Worm (Caenorhabditis elegans) whole organism, L1 larva: Measurements from ENCODE around the gene F27E5.3.

Source experiments
- C04F5.9 ChIP-seq: sonication (generic microtip); optimal IDR thresholded peaks from 2 replicates; lab custom pipeline; 2016; ENCODE audit warnings: missing genetic modification characterization, missing compliant biosample characterization
- F16B12.6 ChIP-seq: fragments of 150-350 bp; optimal IDR thresholded peaks from 2 replicates; lab custom pipeline; 2014; ENCODE audit warnings: missing biosample characterization, missing genetic modification characterization
- Y116A8C.19 ChIP-seq: sonication (generic microtip); optimal IDR thresholded peaks from 2 replicates; lab custom pipeline; 2016; ENCODE audit warnings: missing compliant biosample characterization, missing genetic modification characterization, borderline replicate concordance
- alr-1 ChIP-seq: fragments of 200-800 bp; sonication (Bioruptor generic); optimal IDR thresholded peaks from 2 replicates; lab custom pipeline; 2018; ENCODE audit warnings: borderline replicate concordance, mild to moderate bottlenecking, missing genetic modification characterization, missing compliant biosample characterization
- aly-2 ChIP-seq: fragments of 150-350 bp; optimal IDR thresholded peaks from 2 replicates; lab custom pipeline; 2014; ENCODE audit warnings: missing biosample characterization, missing genetic modification characterization
- ceh-63 ChIP-seq: fragments of 200-800 bp; sonication (Bioruptor generic); optimal IDR thresholded peaks from 2 replicates; lab custom pipeline; 2018; ENCODE audit warnings: mild to moderate bottlenecking, missing genetic modification characterization, missing compliant biosample characterization
- ceh-88 ChIP-seq: fragments of 200-800 bp; sonication (Bioruptor generic); IDR thresholded peaks from 2 replicates; pipeline ENCODE4 v1.3.6; 2022; ENCODE audit warnings: missing genetic modification characterization, missing compliant biosample characterization
- ceh-90 ChIP-seq: sonication (generic microtip); optimal IDR thresholded peaks from 2 replicates; lab custom pipeline; 2016; ENCODE audit warnings: missing genetic modification characterization, missing compliant biosample characterization
- ces-1 ChIP-seq: fragments of 150-350 bp; optimal IDR thresholded peaks from 2 replicates; lab custom pipeline; 2014; ENCODE audit warnings: missing biosample characterization, missing genetic modification reagents, missing genetic modification characterization
- dpl-1 ChIP-seq, 3 experiments: fragments of 150-350 bp in 2 of 3; sonication (generic microtip) in 1 of 3; optimal IDR thresholded peaks; 2 replicates each; lab custom pipeline; 2014 to 2017; ENCODE audit warnings: missing biosample characterization in 3 of 3, missing genetic modification characterization in 3 of 3, missing genetic modification reagents in 3 of 3
- efl-1 ChIP-seq, 4 experiments: fragments of 150-350 bp; optimal IDR thresholded peaks in 3 of 4; peaks in 1 of 4; 1 replicate in 1 of 4; 2 replicates in 3 of 4; lab custom pipeline; 2014; ENCODE audit warnings: missing biosample characterization in 2 of 4, missing genetic modification characterization in 2 of 4, missing genetic modification reagents in 2 of 4
- efl-3 ChIP-seq: fragments of 200-800 bp; sonication (Bioruptor generic); optimal IDR thresholded peaks from 2 replicates; lab custom pipeline; 2018; ENCODE audit warnings: mild to moderate bottlenecking, missing genetic modification characterization, missing compliant biosample characterization
- elt-2 ChIP-seq: sonication (generic microtip); optimal IDR thresholded peaks from 2 replicates; lab custom pipeline; 2016; ENCODE audit warnings: missing genetic modification characterization, mild to moderate bottlenecking, inconsistent platforms, missing compliant biosample characterization, missing genetic modification reagents
- elt-3 ChIP-seq, 6 experiments: fragments of 150-350 bp in 1 of 6; sonication (generic microtip); optimal IDR thresholded peaks; 2 replicates each; lab custom pipeline; 2017 to 2018; ENCODE audit warnings: missing biosample characterization in 6 of 6, missing genetic modification characterization in 6 of 6, inconsistent platforms in 1 of 6
- fkh-4 ChIP-seq: sonication (generic microtip); optimal IDR thresholded peaks from 2 replicates; lab custom pipeline; 2016; ENCODE audit warnings: missing compliant biosample characterization, missing genetic modification characterization, borderline replicate concordance
- fkh-8 ChIP-seq: sonication (generic microtip); optimal IDR thresholded peaks from 2 replicates; lab custom pipeline; 2016; ENCODE audit warnings: mild to moderate bottlenecking, missing genetic modification characterization, missing compliant biosample characterization
- hpl-2 ChIP-seq: fragments of 150-350 bp; optimal IDR thresholded peaks from 2 replicates; lab custom pipeline; 2014; ENCODE audit warnings: missing biosample characterization, missing genetic modification reagents, missing genetic modification characterization
- isw-1 ChIP-seq: fragments of 200-800 bp; sonication (Bioruptor generic); IDR thresholded peaks from 2 replicates; pipeline ENCODE4 v1.3.6; 2022; ENCODE audit warnings: missing genetic modification characterization, missing compliant biosample characterization
- jun-1 ChIP-seq: fragments of 150-350 bp; optimal IDR thresholded peaks from 2 replicates; lab custom pipeline; 2014; ENCODE audit warnings: missing biosample characterization, missing genetic modification reagents, missing genetic modification characterization
- lin-13 ChIP-seq: fragments of 150-350 bp; optimal IDR thresholded peaks from 2 replicates; lab custom pipeline; 2014; ENCODE audit warnings: missing biosample characterization, missing genetic modification reagents, missing genetic modification characterization
- lin-35 ChIP-seq, 2 experiments: fragments of 150-350 bp; optimal IDR thresholded peaks; 2 replicates each; lab custom pipeline; 2014; ENCODE audit warnings: missing biosample characterization in 2 of 2, missing genetic modification characterization in 2 of 2, missing genetic modification reagents in 2 of 2
- lin-39 ChIP-seq: fragments of 150-350 bp; optimal IDR thresholded peaks from 2 replicates; lab custom pipeline; 2014; ENCODE audit warnings: missing biosample characterization, missing genetic modification reagents, missing genetic modification characterization
- lir-3 ChIP-seq: sonication (generic microtip); optimal IDR thresholded peaks from 2 replicates; lab custom pipeline; 2016; ENCODE audit warnings: mild to moderate bottlenecking, missing genetic modification characterization, moderate library complexity, missing compliant biosample characterization; ENCODE audit not compliant: poor library complexity
- lsy-2 ChIP-seq, 2 experiments: fragments of 150-350 bp; optimal IDR thresholded peaks; 2 replicates each; lab custom pipeline; 2014; ENCODE audit warnings: missing biosample characterization in 2 of 2, missing genetic modification characterization in 2 of 2
- mep-1 ChIP-seq: fragments of 150-350 bp; optimal IDR thresholded peaks from 2 replicates; lab custom pipeline; 2014; ENCODE audit warnings: missing biosample characterization, missing genetic modification characterization
- nhr-11 ChIP-seq: fragments of 150-350 bp; optimal IDR thresholded peaks from 2 replicates; lab custom pipeline; 2014; ENCODE audit warnings: missing biosample characterization, missing genetic modification characterization
- nhr-12 ChIP-seq: sonication (generic microtip); optimal IDR thresholded peaks from 2 replicates; lab custom pipeline; 2017; ENCODE audit warnings: missing biosample characterization, missing genetic modification characterization
- nhr-28 ChIP-seq: fragments of 150-350 bp; optimal IDR thresholded peaks from 2 replicates; lab custom pipeline; 2014; ENCODE audit warnings: missing biosample characterization, missing genetic modification characterization
- nhr-47 ChIP-seq: sonication (generic microtip); optimal IDR thresholded peaks from 2 replicates; lab custom pipeline; 2016; ENCODE audit warnings: mild to moderate bottlenecking, missing genetic modification characterization, moderate library complexity, missing compliant biosample characterization
- nhr-76 ChIP-seq: sonication (generic microtip); optimal IDR thresholded peaks from 2 replicates; lab custom pipeline; 2017; ENCODE audit warnings: missing biosample characterization, missing genetic modification characterization
- nhr-77 ChIP-seq: fragments of 150-350 bp; optimal IDR thresholded peaks from 2 replicates; lab custom pipeline; 2014; ENCODE audit warnings: missing biosample characterization, missing genetic modification characterization
- pag-3 ChIP-seq: sonication (generic microtip); optimal IDR thresholded peaks from 2 replicates; lab custom pipeline; 2017; ENCODE audit warnings: missing genetic modification characterization, mild to moderate bottlenecking, missing compliant biosample characterization, antibody characterized with exemption, borderline replicate concordance; ENCODE audit not compliant: insufficient read depth
- pax-3 ChIP-seq: fragments of 200-800 bp; sonication (Bioruptor generic); optimal IDR thresholded peaks from 2 replicates; lab custom pipeline; 2018; ENCODE audit warnings: mild to moderate bottlenecking, missing genetic modification characterization, moderate library complexity, missing compliant biosample characterization
- pqm-1 ChIP-seq: sonication (generic microtip); optimal IDR thresholded peaks from 3 replicates; lab custom pipeline; 2017; ENCODE audit warnings: missing biosample characterization, missing genetic modification characterization
- snu-23 ChIP-seq: sonication (generic microtip); optimal IDR thresholded peaks from 2 replicates; lab custom pipeline; 2016; ENCODE audit warnings: missing genetic modification characterization, missing compliant biosample characterization
- sox-4 ChIP-seq: sonication (generic microtip); optimal IDR thresholded peaks from 2 replicates; lab custom pipeline; 2016; ENCODE audit warnings: missing genetic modification characterization, missing compliant biosample characterization
- sup-37 ChIP-seq: fragments of 200-800 bp; sonication (Bioruptor generic); optimal IDR thresholded peaks from 2 replicates; lab custom pipeline; 2018; ENCODE audit warnings: mild to moderate bottlenecking, missing genetic modification characterization, missing compliant biosample characterization
- swsn-7 ChIP-seq: sonication (generic microtip); optimal IDR thresholded peaks from 2 replicates; lab custom pipeline; 2016; ENCODE audit warnings: missing genetic modification characterization, missing compliant biosample characterization
- tbx-2 ChIP-seq: sonication (generic microtip); optimal IDR thresholded peaks from 2 replicates; lab custom pipeline; 2016; ENCODE audit warnings: missing genetic modification characterization, missing compliant biosample characterization
- tlp-1 ChIP-seq: fragments of 150-350 bp; optimal IDR thresholded peaks from 2 replicates; lab custom pipeline; 2014; ENCODE audit warnings: missing biosample characterization, missing genetic modification characterization
- unc-130 ChIP-seq: fragments of 150-350 bp; optimal IDR thresholded peaks from 2 replicates; lab custom pipeline; 2017; ENCODE audit warnings: missing biosample characterization, missing genetic modification characterization, inconsistent platforms
- unc-86 ChIP-seq: sonication (generic microtip); optimal IDR thresholded peaks from 2 replicates; lab custom pipeline; 2016; ENCODE audit warnings: missing genetic modification characterization, missing compliant biosample characterization
- unc-98 ChIP-seq: fragments of 200-800 bp; sonication (Bioruptor generic); IDR thresholded peaks from 2 replicates; pipeline ENCODE4 v1.3.6; 2022; ENCODE audit warnings: missing genetic modification characterization, missing compliant biosample characterization
- vab-15 ChIP-seq: sonication (generic microtip); optimal IDR thresholded peaks from 2 replicates; lab custom pipeline; 2017; ENCODE audit warnings: missing genotype, mild to moderate bottlenecking, missing genetic modification characterization, missing compliant biosample characterization
- ztf-11 ChIP-seq, 2 experiments: sonication (generic microtip); optimal IDR thresholded peaks; 2 replicates each; lab custom pipeline; 2016 to 2017; ENCODE audit warnings: missing genetic modification characterization in 2 of 2, missing biosample characterization in 1 of 2, missing compliant biosample characterization in 1 of 2
- ztf-4 ChIP-seq: fragments of 150-350 bp; optimal IDR thresholded peaks from 2 replicates; lab custom pipeline; 2014; ENCODE audit warnings: missing biosample characterization, missing genetic modification characterization

The F27E5.3 gene

ce11 chrII:10136771-10137170 lies 7.2 kb downstream of the F27E5.3 start:
- no peak for TF ChIP-seq unc-98 (GFP tag; lab: Robert Waterston, UW)
- no peak for TF ChIP-seq lsy-2 (tag; optimal IDR thresholded peaks at IDR 0.05; lab: Kevin White, UChicago)
- no peak for TF ChIP-seq elt-3 (tag; optimal IDR thresholded peaks at IDR 0.05; lab: Kevin White, UChicago)
- TF ChIP-seq ztf-4 (tag; lab: Kevin White, UChicago), result no peak
- no peak for TF ChIP-seq ces-1 (GFP tag; lab: Kevin White, UChicago)
- no peak for TF ChIP-seq sox-4 (tag; lab: Kevin White, UChicago)

- TF ChIP-seq fkh-8 (tag; lab: Kevin White, UChicago) (no peak), unc-130 (tag; lab: Kevin White, UChicago) (no peak), nhr-47 (tag; lab: Kevin White, UChicago) (no peak), lin-35 (GFP tag; optimal IDR thresholded peaks at IDR 0.05; lab: Kevin White, UChicago) (peak in 1 of 2 experiments; percentile 35), fkh-4 (tag; lab: Kevin White, UChicago) (no peak), isw-1 (GFP tag; lab: Robert Waterston, UW) (no peak), ztf-11 (tag; optimal IDR thresholded peaks at IDR 0.05; lab: Kevin White, UChicago) (no peak), efl-3 (GFP tag; lab: Kevin White, UChicago) (no peak), nhr-28 (no peak), Y116A8C.19 (tag; lab: Kevin White, UChicago) (no peak), aly-2 (tag; lab: Kevin White, UChicago) (no peak), C04F5.9 (tag; lab: Kevin White, UChicago) (no peak), ceh-88 (GFP tag; lab: Robert Waterston, UW) (no peak), swsn-7 (no peak), snu-23 (GFP tag; lab: Kevin White, UChicago) (no peak), jun-1 (no peak), nhr-12 (tag; lab: Kevin White, UChicago) (no peak), alr-1 (tag; lab: Kevin White, UChicago) (no peak), pag-3 (tag; lab: Kevin White, UChicago) (no peak), ceh-90 (no peak), unc-86 (tag; lab: Kevin White, UChicago) (no peak), dpl-1 (GFP tag; optimal IDR thresholded peaks at IDR 0.05; lab: Kevin White, UChicago) (no peak), sup-37 (GFP tag; lab: Kevin White, UChicago) (no peak), mep-1 (tag; lab: Kevin White, UChicago) (no peak), lsy-2 (tag; optimal IDR thresholded peaks at IDR 0.05; lab: Kevin White, UChicago) (no peak), ces-1 (GFP tag; lab: Kevin White, UChicago) (no peak), tlp-1 (peak; percentile 80), tbx-2 (tag; lab: Kevin White, UChicago) (no peak), lin-13 (GFP tag; lab: Kevin White, UChicago) (no peak), ceh-63 (no peak), pqm-1 (tag; lab: Kevin White, UChicago) (peak; percentile 96), pax-3 (tag; lab: Kevin White, UChicago) (no peak), lin-39 (tag; lab: Kevin White, UChicago) (no peak), nhr-76 (tag; lab: Kevin White, UChicago) (no peak), vab-15 (no peak), efl-1 (optimal IDR thresholded peaks at IDR 0.05; lab: Kevin White, UChicago) (no peak), efl-1 (GFP tag; optimal IDR thresholded peaks at IDR 0.05 in 1 of 2; lab: Kevin White, UChicago) (peak in 1 of 2 experiments; percentile 78), lir-3 (no peak), nhr-77 (no peak), nhr-11 (tag; lab: Kevin White, UChicago) (no peak), hpl-2 (no peak), F16B12.6 (tag; lab: Kevin White, UChicago) (no peak), elt-2 (tag; lab: Kevin White, UChicago) (peak; percentile 92)
These were observed 9.6 kb downstream of the F27E5.3 start, which contains the start of gene F27E5.9 for ce11 chrII:10134285-10134995. TSS of gene F27E5.9 (plus strand) at chrII:10134945.
